Fruit fly (Drosophila melanogaster): ENCODE results near the gene Gug.

The Gug gene

dm6 chr3L:8457866-8458766 is 8.4 kb downstream of the Gug start (continued):
- peak; percentile 84 for TF ChIP-seq Smox (GFP tag; optimal IDR thresholded peaks at IDR 0.05)
- TF ChIP-seq Eip93F (GFP tag; optimal IDR thresholded peaks at IDR 0.05), result peak; percentile 9
- peak; percentile 91 for TF ChIP-seq CG34406 (GFP tag; optimal IDR thresholded peaks at IDR 0.05)
- peak; percentile 99 for TF ChIP-seq Gug (GFP tag; IDR thresholded peaks at IDR 0.05)
- TF ChIP-seq topi (GFP tag; optimal IDR thresholded peaks at IDR 0.05), result peak; percentile 89
- peak; percentile 91 for TF ChIP-seq CG16779 (tag; optimal IDR thresholded peaks at IDR 0.05)
- peak; percentile 95 for TF ChIP-seq CG3032 (tag; optimal IDR thresholded peaks at IDR 0.05)
- peak; percentile 97 for TF ChIP-seq CG6163 (GFP tag; IDR thresholded peaks at IDR 0.05)
- peak; percentile 90 for TF ChIP-seq CG6792 (GFP tag; optimal IDR thresholded peaks at IDR 0.05)
- peak; percentile 91 for TF ChIP-seq esn (GFP tag; optimal IDR thresholded peaks at IDR 0.05)

DNA sequence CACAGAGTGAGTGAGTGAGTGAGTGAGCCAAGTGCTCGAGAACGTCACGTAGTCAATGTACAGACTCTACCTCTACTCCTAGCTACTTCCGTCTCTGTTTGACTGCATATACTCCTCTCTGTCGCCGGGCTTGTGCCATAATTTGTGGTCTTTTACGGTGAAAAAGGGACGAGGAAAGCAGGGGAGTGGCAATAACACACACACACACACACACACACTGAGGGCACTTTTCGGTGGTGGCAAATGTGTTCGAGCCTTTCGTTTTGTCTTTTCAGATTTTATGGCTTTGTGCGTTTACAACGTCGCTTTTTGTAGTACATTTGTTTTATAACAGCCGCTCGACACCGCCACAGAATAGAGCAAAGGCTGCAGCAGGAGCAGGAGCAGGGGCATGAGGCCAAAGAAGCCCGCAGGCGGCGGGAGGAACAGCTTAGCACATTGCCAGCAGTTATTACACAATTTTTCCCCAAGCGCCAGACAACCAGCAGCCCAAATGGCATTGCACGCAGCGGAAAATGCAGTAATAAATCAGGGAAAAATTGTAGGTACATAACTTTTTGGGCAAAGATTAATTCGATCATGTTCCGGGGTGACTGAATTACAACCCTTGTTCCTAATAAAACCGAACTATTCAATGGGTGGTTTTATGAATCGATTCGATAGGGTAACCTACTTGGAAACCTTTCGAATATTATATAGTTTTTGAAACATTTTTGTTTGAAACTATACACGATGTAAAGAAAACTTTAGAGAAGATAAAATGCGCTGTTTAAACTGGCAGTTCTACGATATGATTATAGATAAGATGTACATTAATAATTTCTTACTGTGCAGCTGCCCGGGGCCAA is 9.3 kb downstream of the Gug start:
- TF ChIP-seq CG10631 (GFP tag; optimal IDR thresholded peaks at IDR 0.05), result peak; percentile 61
- no peak for TF ChIP-seq CG1621 (tag; optimal IDR thresholded peaks at IDR 0.05)
- peak; percentile 72 for TF ChIP-seq fd59A (GFP tag; optimal IDR thresholded peaks at IDR 0.05)
- no peak for TF ChIP-seq CG11294 (GFP tag; IDR thresholded peaks at IDR 0.05)
- peak; percentile 57 for TF ChIP-seq Hr4 (GFP tag; optimal IDR thresholded peaks at IDR 0.05)
- TF ChIP-seq esn (GFP tag; optimal IDR thresholded peaks at IDR 0.05), result peak; percentile 56
- TF ChIP-seq CG10669 (GFP tag; optimal IDR thresholded peaks at IDR 0.05), result peak; percentile 69
- TF ChIP-seq cyc (GFP tag; optimal IDR thresholded peaks at IDR 0.05), result peak; percentile 30
- TF ChIP-seq CG6163 (GFP tag; IDR thresholded peaks at IDR 0.05), result no peak
- peak; percentile 64 for TF ChIP-seq pdm3 (GFP tag; optimal IDR thresholded peaks at IDR 0.05)
- TF ChIP-seq CG9139 (GFP tag; optimal IDR thresholded peaks at IDR 0.05), result peak; percentile 1
- TF ChIP-seq CG34406 (GFP tag; optimal IDR thresholded peaks at IDR 0.05), result peak; percentile 47
- peak; percentile 58 for TF ChIP-seq Smox (GFP tag; optimal IDR thresholded peaks at IDR 0.05)
- peak; percentile 67 for TF ChIP-seq spab (GFP tag; optimal IDR thresholded peaks at IDR 0.05)
- peak; percentile 95 for TF ChIP-seq Eip78C (GFP tag)
- peak; percentile 74 for TF ChIP-seq svp (GFP tag)
- peak; percentile 59 for TF ChIP-seq Sox14 (GFP tag; optimal IDR thresholded peaks at IDR 0.05)
- peak; percentile 50 for TF ChIP-seq CG11762 (GFP tag; optimal IDR thresholded peaks at IDR 0.05; ENCODE audit: insufficient read depth)
- no peak for TF ChIP-seq Blimp-1 (GFP tag; optimal IDR thresholded peaks at IDR 0.05)
- peak; percentile 60 for TF ChIP-seq topi (GFP tag; optimal IDR thresholded peaks at IDR 0.05)
- peak; percentile 3 for TF ChIP-seq dac (GFP tag; optimal IDR thresholded peaks at IDR 0.05)
- peak in 1 of 2 experiments; percentile 60 for TF ChIP-seq salr (GFP tag; optimal IDR thresholded peaks at IDR 0.05)
- peak; percentile 19; the same call in 1 of the 3 replicates for TF ChIP-seq eg (GFP tag; IDR thresholded peaks at IDR 0.05)
- TF ChIP-seq OdsH (GFP tag; optimal IDR thresholded peaks at IDR 0.05), result peak; percentile 67
- peak; percentile 67 for TF ChIP-seq CG6808 (GFP tag; optimal IDR thresholded peaks at IDR 0.05)
- TF ChIP-seq fd85E (GFP tag; optimal IDR thresholded peaks at IDR 0.05), result no peak
- TF ChIP-seq lz (GFP tag; optimal IDR thresholded peaks at IDR 0.05), result peak; percentile 43
- TF ChIP-seq CG8632 (GFP tag; optimal IDR thresholded peaks at IDR 0.05), result no peak
- peak; percentile 10 for TF ChIP-seq Ets21C (GFP tag; optimal IDR thresholded peaks at IDR 0.05)
- peak; percentile 63 for TF ChIP-seq Eip75B (GFP tag; optimal IDR thresholded peaks at IDR 0.05)
- TF ChIP-seq CG4318 (GFP tag; optimal IDR thresholded peaks at IDR 0.05), result peak; percentile 53
- no peak for TF ChIP-seq CG7368 (GFP tag; optimal IDR thresholded peaks at IDR 0.05)
- peak; percentile 68 for TF ChIP-seq achi (GFP tag; optimal IDR thresholded peaks at IDR 0.05)
- TF ChIP-seq CG3032 (tag; optimal IDR thresholded peaks at IDR 0.05), result peak; percentile 68
- TF ChIP-seq Hr39 (GFP tag; optimal IDR thresholded peaks at IDR 0.05), result peak; percentile 50
- TF ChIP-seq Sox102F (GFP tag; optimal IDR thresholded peaks at IDR 0.05), result peak; percentile 60
- TF ChIP-seq vri (GFP tag; optimal IDR thresholded peaks at IDR 0.05), result peak; percentile 5
- TF ChIP-seq CG32006 (GFP tag; optimal IDR thresholded peaks at IDR 0.05), result peak; percentile 75
- TF ChIP-seq CG3919 (GFP tag; optimal IDR thresholded peaks at IDR 0.05), result peak; percentile 78
- peak; percentile 70 for TF ChIP-seq Met (GFP tag; optimal IDR thresholded peaks at IDR 0.05)
- peak; percentile 66 for TF ChIP-seq acj6 (GFP tag; optimal IDR thresholded peaks at IDR 0.05)
- peak; percentile 64 for TF ChIP-seq CG6792 (GFP tag; optimal IDR thresholded peaks at IDR 0.05)
